Fruit fly (Drosophila melanogaster) whole organism, prepupa: ENCODE measurements around the gene CG17239.
A peak's percentile ranks its signal among the peaks of the same experiment; 100 is the strongest.

Source experiments
- CG3919 ChIP-seq: fragments of 200-800 bp; sonication (Bioruptor generic); optimal IDR thresholded peaks from 3 replicates; lab custom pipeline; 2016; ENCODE audit warnings: missing biosample characterization, missing genetic modification characterization
- CG6276 ChIP-seq: fragments of 200-800 bp; sonication (Bioruptor generic); optimal IDR thresholded peaks from 2 replicates; lab custom pipeline; 2017; ENCODE audit warnings: missing biosample characterization, mild to moderate bottlenecking, missing genetic modification characterization
- CG6808 ChIP-seq: fragments of 200-800 bp; sonication (Bioruptor generic); optimal IDR thresholded peaks from 3 replicates; lab custom pipeline; 2017; ENCODE audit warnings: missing biosample characterization, missing genetic modification characterization, mild to moderate bottlenecking, moderate library complexity, missing genetic modification reagents
- Eip93F ChIP-seq: fragments of 200-800 bp; sonication (Bioruptor generic); optimal IDR thresholded peaks from 2 replicates; lab custom pipeline; 2016; ENCODE audit warnings: missing biosample characterization, mild to moderate bottlenecking, missing genetic modification characterization
- Lpt ChIP-seq: fragments of 200-800 bp; sonication (Bioruptor generic); optimal IDR thresholded peaks from 3 replicates; lab custom pipeline; 2016; ENCODE audit warnings: missing biosample characterization, missing genetic modification characterization
- Sox102F ChIP-seq: fragments of 200-800 bp; sonication (Bioruptor generic); optimal IDR thresholded peaks from 2 replicates; lab custom pipeline; 2016; ENCODE audit warnings: missing biosample characterization, mild to moderate bottlenecking, missing genetic modification characterization
- acj6 ChIP-seq: fragments of 200-800 bp; sonication (Bioruptor generic); optimal IDR thresholded peaks from 3 replicates; lab custom pipeline; 2016; ENCODE audit warnings: missing biosample characterization, missing genetic modification characterization
- dac ChIP-seq: fragments of 200-800 bp; sonication (Bioruptor generic); optimal IDR thresholded peaks from 2 replicates; lab custom pipeline; 2017; ENCODE audit warnings: missing biosample characterization, mild to moderate bottlenecking, missing genetic modification characterization
- net ChIP-seq: fragments of 200-800 bp; sonication (Bioruptor generic); optimal IDR thresholded peaks from 3 replicates; lab custom pipeline; 2016; ENCODE audit warnings: missing biosample characterization, missing genetic modification characterization
- topi ChIP-seq: fragments of 200-800 bp; sonication (Bioruptor generic); optimal IDR thresholded peaks from 3 replicates; lab custom pipeline; 2016; ENCODE audit warnings: missing biosample characterization, missing genetic modification characterization

dm6 chr2L:2228179-2228849, 23.8 kb downstream of the CG17239 start:
- TF ChIP-seq CG6276 (GFP tag; lab: Kevin White, UChicago) = no peak
- TF ChIP-seq acj6 (GFP tag; lab: Kevin White, UChicago) = no peak
- TF ChIP-seq dac (GFP tag; lab: Kevin White, UChicago) = no peak
- TF ChIP-seq CG3919 = no peak
- TF ChIP-seq CG6808 (GFP tag; lab: Kevin White, UChicago) = no peak
- TF ChIP-seq Sox102F = no peak
- TF ChIP-seq net = no peak
- TF ChIP-seq topi (GFP tag; lab: Kevin White, UChicago) = no peak
- peak; percentile 52 for TF ChIP-seq Eip93F (GFP tag; lab: Kevin White, UChicago)
- no peak for TF ChIP-seq Lpt (GFP tag; lab: Kevin White, UChicago)
